Worm (Caenorhabditis elegans): Measurements from ENCODE around the gene pqn-80.

- TF ChIP-seq ama-1 (optimal IDR thresholded peaks at IDR 0.05): no peak
- TF ChIP-seq nhr-232 (tag; optimal IDR thresholded peaks at IDR 0.05): no peak
- no peak for TF ChIP-seq T23F11.4 (GFP tag; optimal IDR thresholded peaks at IDR 0.05)
- TF ChIP-seq elt-2 (tag; optimal IDR thresholded peaks at IDR 0.05): no peak
- no peak for TF ChIP-seq pax-1 (tag; optimal IDR thresholded peaks at IDR 0.05)
- no peak for TF ChIP-seq lim-6 (tag; optimal IDR thresholded peaks at IDR 0.05)
- TF ChIP-seq ceh-31 (tag; optimal IDR thresholded peaks at IDR 0.05): no peak
- no peak for TF ChIP-seq sox-2 (GFP tag; IDR thresholded peaks at IDR 0.05)
- TF ChIP-seq pha-4 (tag; optimal IDR thresholded peaks at IDR 0.05): no peak
These were observed 40.5 kb upstream of the pqn-80 start for ce11 chrIII:12585842-12586241.
